Fruit fly (Drosophila melanogaster): Measurements from ENCODE around the gene CG11889.

dm6 chr3R:25297678-25298077 lies 27.7 kb downstream of the CG11889 start, which contains the start of gene CG31097:
- no peak for TF ChIP-seq Nf-YB (GFP tag; optimal IDR thresholded peaks at IDR 0.05)
- TF ChIP-seq h (optimal IDR thresholded peaks at IDR 0.05) = no peak
